Worm (Caenorhabditis elegans): ENCODE results near the gene fbxa-9.

The fbxa-9 gene

DNA sequence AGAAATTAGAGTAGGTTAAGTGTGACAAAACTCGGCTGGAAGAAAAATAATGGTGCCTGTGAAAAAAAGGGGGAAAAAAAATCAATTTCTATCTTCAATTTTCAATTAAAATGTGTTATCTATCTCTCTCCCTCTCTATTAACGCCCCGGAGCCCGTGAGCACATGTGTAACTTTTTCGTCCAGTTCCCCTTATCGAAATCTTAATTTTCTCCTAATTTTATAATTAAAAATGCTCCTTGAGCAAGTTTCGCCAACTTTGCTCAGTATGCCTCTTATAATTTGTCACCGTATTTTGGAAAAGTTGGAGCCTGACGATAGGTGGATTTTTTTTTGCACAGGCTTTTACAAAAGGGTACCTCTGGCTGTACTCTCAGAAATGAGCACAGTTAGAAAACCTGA, 41.6 kb downstream of the fbxa-9 start, which contains the start of the genes fbxa-1 and Y54F10BM.20:
Gene fbxa-1, minus strand, starts transcription at position 101 of the 400 bp plus-strand sequence.
Gene Y54F10BM.20, plus strand, starts transcription at position 231 of the 400 bp plus-strand sequence.
- TF ChIP-seq unc-62 (GFP tag; optimal IDR thresholded peaks at IDR 0.05) = no peak

DNA sequence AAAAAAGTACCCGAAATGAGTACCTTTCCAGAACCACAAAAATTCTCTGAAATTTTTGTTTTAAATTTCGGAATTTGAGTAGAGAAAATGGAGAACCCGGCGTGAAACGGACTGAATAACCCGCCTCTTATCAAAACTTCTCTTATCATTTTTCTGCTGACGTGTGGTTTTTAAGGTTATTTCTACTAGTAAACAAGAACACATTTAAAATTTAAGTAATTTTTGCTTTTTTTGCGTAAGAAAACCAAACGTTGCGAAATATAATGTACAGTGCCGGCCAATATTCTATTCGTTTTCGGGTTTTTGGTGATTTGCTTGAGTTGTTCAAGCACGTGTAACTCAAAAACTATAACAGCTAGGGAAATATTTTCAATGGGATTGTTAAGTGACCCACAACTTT, 44.5 kb downstream of the fbxa-9 start:
- no peak for TF ChIP-seq unc-62 (GFP tag; optimal IDR thresholded peaks at IDR 0.05)

DNA sequence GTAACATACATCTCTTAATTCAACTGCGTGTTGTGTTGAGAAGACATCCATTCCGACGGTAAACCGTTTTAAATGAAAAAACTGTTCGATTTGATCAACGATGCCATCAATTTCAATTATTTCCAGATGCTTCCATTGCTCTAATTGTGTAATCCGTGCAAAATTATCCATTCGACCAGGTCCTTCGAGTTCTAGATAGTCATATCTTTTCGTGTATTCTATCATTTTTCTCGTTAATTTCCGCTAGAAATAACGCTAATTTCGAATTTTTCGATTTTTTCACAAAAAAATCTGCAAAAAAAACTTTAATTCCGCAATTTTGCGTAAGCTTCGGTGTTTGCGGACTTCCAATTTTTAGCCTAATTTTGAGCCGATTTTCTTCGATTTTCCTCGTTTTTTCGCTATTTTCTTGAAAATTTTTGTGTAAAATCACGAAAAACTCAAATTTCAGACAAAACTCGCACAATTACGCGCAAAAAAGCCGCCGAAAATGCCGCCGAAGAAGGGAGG, 47.6 kb downstream of the fbxa-9 start, which contains the start of the genes fbxa-66 and iffb-1:
Gene fbxa-66, minus strand, starts transcription at position 51 of the 510 bp plus-strand sequence.
Gene iffb-1, plus strand, starts transcription at position 452 of the 510 bp plus-strand sequence.
- no peak for TF ChIP-seq unc-62 (GFP tag; optimal IDR thresholded peaks at IDR 0.05)

DNA sequence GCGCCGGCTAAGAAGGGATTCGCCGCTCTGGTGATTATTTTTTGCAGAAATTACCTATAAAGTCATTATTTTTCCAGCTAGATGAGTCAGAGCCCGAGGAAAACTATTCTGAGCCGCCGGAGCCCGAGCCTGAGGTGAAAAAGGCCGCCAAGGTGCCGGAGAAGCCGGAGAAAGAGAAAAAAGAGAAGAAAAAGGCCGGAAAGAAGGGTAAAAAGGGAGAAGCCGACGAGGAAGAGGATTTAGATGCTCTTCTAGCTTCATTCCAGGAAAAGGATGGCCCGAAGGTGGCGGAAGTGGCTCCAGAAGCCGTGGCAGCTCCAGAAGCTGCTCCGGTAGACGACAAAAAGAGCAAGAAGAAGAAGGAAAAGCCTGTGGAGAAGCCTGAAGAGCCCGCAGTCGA, 48.2 kb downstream of the fbxa-9 start:
- TF ChIP-seq unc-62 (GFP tag; optimal IDR thresholded peaks at IDR 0.05) = no peak

DNA sequence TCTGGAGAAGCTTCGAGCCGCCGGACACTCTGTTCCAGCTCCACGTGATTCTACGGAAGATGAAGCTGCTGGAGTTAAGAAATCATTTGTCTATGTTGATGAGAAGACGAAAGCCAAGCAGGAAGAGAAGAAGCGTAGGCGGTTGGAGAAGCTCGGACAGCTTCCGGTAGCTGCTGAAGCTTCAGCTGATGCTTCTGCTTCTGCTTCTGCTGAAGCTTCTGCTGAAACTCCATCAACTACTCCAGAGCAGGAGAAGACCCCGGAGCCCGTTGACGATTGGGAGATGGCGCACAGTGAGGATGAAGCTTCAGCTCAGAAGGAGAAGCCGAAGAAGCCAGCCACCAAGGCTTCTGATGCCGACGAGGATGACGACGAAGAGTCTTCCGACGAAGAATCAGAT, 50.0 kb downstream of the fbxa-9 start:
- no peak for TF ChIP-seq unc-62 (GFP tag; optimal IDR thresholded peaks at IDR 0.05)

Data from whole organism, dauer.